Fruit fly (Drosophila melanogaster) whole organism, embryonic: ENCODE measurements around the gene TM9SF3.

Source experiments
- CG10147 ChIP-seq: fragments of 200-800 bp; sonication (Bioruptor generic); optimal IDR thresholded peaks from 2 replicates; lab custom pipeline; 2019; ENCODE audit warnings: missing biosample characterization, mild to moderate bottlenecking, missing genetic modification characterization, moderate library complexity
- CG10959 ChIP-seq: fragments of 200-800 bp; sonication (Bioruptor generic); IDR thresholded peaks from 2 replicates; pipeline ENCODE4 v1.3.6; 2022; ENCODE audit warnings: missing biosample characterization, missing genetic modification characterization
- CG12155 ChIP-seq: fragments of 200-800 bp; sonication (Bioruptor generic); optimal IDR thresholded peaks from 3 replicates; lab custom pipeline; 2016; ENCODE audit warnings: missing biosample characterization, missing genetic modification characterization
- CG12219 ChIP-seq: fragments of 200-800 bp; sonication (Bioruptor generic); optimal IDR thresholded peaks from 3 replicates; lab custom pipeline; 2018; ENCODE audit warnings: missing biosample characterization, mild to moderate bottlenecking, missing genetic modification characterization
- CG1529 ChIP-seq: fragments of 200-800 bp; sonication (Bioruptor generic); optimal IDR thresholded peaks from 3 replicates; lab custom pipeline; 2018; ENCODE audit warnings: missing biosample characterization, missing genetic modification characterization
- CG17612 ChIP-seq: fragments of 200-800 bp; sonication (Bioruptor generic); IDR thresholded peaks from 2 replicates; pipeline ENCODE4 v1.3.6; 2022; ENCODE audit warnings: missing biosample characterization, missing genetic modification characterization
- CG3065 ChIP-seq: fragments of 200-800 bp; sonication (Bioruptor generic); optimal IDR thresholded peaks from 2 replicates; lab custom pipeline; 2016; ENCODE audit warnings: missing biosample characterization, missing genetic modification characterization
- CG32767 ChIP-seq: fragments of 200-800 bp; sonication (Bioruptor generic); IDR thresholded peaks from 2 replicates; pipeline ENCODE4 v1.3.6; 2022; ENCODE audit warnings: missing biosample characterization, missing genetic modification characterization
- CG6175 ChIP-seq: fragments of 200-800 bp; sonication (Bioruptor generic); IDR thresholded peaks from 3 replicates; pipeline ENCODE4 v1.3.6; 2022; ENCODE audit warnings: missing biosample characterization, missing genetic modification characterization
- CG6272 ChIP-seq: fragments of 200-800 bp; sonication (Bioruptor generic); IDR thresholded peaks from 2 replicates; pipeline ENCODE4 v1.3.6; 2022; ENCODE audit warnings: missing biosample characterization, missing genetic modification characterization
- CG6791 ChIP-seq: fragments of 200-800 bp; sonication (Bioruptor generic); IDR thresholded peaks from 3 replicates; pipeline ENCODE4 v1.3.6; 2022; ENCODE audit warnings: missing biosample characterization, missing genetic modification characterization; ENCODE audit not compliant: partially characterized antibody
- CG7271 ChIP-seq: fragments of 200-800 bp; sonication (Bioruptor generic); optimal IDR thresholded peaks from 2 replicates; lab custom pipeline; 2018; ENCODE audit warnings: missing biosample characterization, mild to moderate bottlenecking, missing genetic modification characterization, moderate library complexity
- CG7372 ChIP-seq: fragments of 200-800 bp; sonication (Bioruptor generic); IDR thresholded peaks from 2 replicates; pipeline ENCODE4 v1.3.6; 2022; ENCODE audit warnings: missing biosample characterization, missing genetic modification characterization
- CG9609 ChIP-seq: fragments of 200-800 bp; sonication (Bioruptor generic); optimal IDR thresholded peaks from 3 replicates; lab custom pipeline; 2016; ENCODE audit warnings: missing biosample characterization, missing genetic modification characterization
- CG9797 ChIP-seq: fragments of 200-800 bp; sonication (Bioruptor generic); optimal IDR thresholded peaks from 3 replicates; lab custom pipeline; 2018; ENCODE audit warnings: missing biosample characterization, mild to moderate bottlenecking, missing genetic modification characterization
- Fer1 ChIP-seq: fragments of 200-800 bp; sonication (Bioruptor generic); optimal IDR thresholded peaks from 2 replicates; lab custom pipeline; 2017; ENCODE audit warnings: missing biosample characterization, mild to moderate bottlenecking, missing genetic modification characterization
- Gug ChIP-seq: fragments of 200-800 bp; sonication (Bioruptor generic); IDR thresholded peaks from 4 replicates; pipeline ENCODE4 v1.3.6; 2022; ENCODE audit warnings: missing biosample characterization, missing genetic modification characterization
- MBD-R2 ChIP-seq: fragments of 200-800 bp; sonication (Bioruptor generic); IDR thresholded peaks from 2 replicates; pipeline ENCODE4 v1.3.6; 2022; ENCODE audit warnings: missing biosample characterization, missing genetic modification characterization
- Mes4 ChIP-seq: fragments of 200-800 bp; sonication (Bioruptor generic); optimal IDR thresholded peaks from 2 replicates; lab custom pipeline; 2016; ENCODE audit warnings: missing biosample characterization, missing genetic modification characterization
- NC2β ChIP-seq: fragments of 200-800 bp; sonication (Bioruptor generic); optimal IDR thresholded peaks from 2 replicates; lab custom pipeline; 2016; ENCODE audit warnings: missing biosample characterization, missing genetic modification characterization
- Nf-YA ChIP-seq: fragments of 200-800 bp; sonication (Bioruptor generic); IDR thresholded peaks from 2 replicates; pipeline ENCODE4 v1.3.6; 2022; ENCODE audit warnings: missing biosample characterization, missing genetic modification characterization
- Opbp ChIP-seq: fragments of 200-800 bp; sonication (Bioruptor generic); IDR thresholded peaks from 3 replicates; pipeline ENCODE4 v1.3.6; 2022; ENCODE audit warnings: missing biosample characterization, missing genetic modification characterization; ENCODE audit not compliant: partially characterized antibody
- Rx ChIP-seq: fragments of 200-800 bp; sonication (Bioruptor generic); IDR thresholded peaks from 2 replicates; pipeline ENCODE4 v1.3.6; 2022; ENCODE audit warnings: missing biosample characterization, missing genetic modification characterization
- Side ChIP-seq: fragments of 200-800 bp; sonication (Bioruptor generic); optimal IDR thresholded peaks from 2 replicates; lab custom pipeline; 2016; ENCODE audit warnings: missing biosample characterization, missing genetic modification characterization
- Spps ChIP-seq: fragments of 200-800 bp; sonication (Bioruptor generic); optimal IDR thresholded peaks from 2 replicates; lab custom pipeline; 2018; ENCODE audit warnings: missing biosample characterization, mild to moderate bottlenecking, missing genetic modification characterization
- abd-A ChIP-seq: fragments of 200-800 bp; sonication (Bioruptor generic); optimal IDR thresholded peaks from 3 replicates; lab custom pipeline; 2019; ENCODE audit warnings: missing biosample characterization, mild to moderate bottlenecking, missing genetic modification characterization, moderate library complexity
- ap ChIP-seq: fragments of 200-800 bp; sonication (Bioruptor generic); IDR thresholded peaks from 2 replicates; pipeline ENCODE4 v1.3.6; 2022; ENCODE audit warnings: missing biosample characterization, missing genetic modification characterization
- bab2 ChIP-seq: fragments of 200-800 bp; sonication (Bioruptor generic); optimal IDR thresholded peaks from 2 replicates; lab custom pipeline; 2016; ENCODE audit warnings: missing biosample characterization, missing genetic modification characterization
- bsh ChIP-seq, 2 experiments: fragments of 200-800 bp; sonication (Bioruptor generic); optimal IDR thresholded peaks; 2 replicates each; lab custom pipeline; 2017 to 2018; ENCODE audit warnings: mild to moderate bottlenecking in 2 of 2, missing biosample characterization in 2 of 2, missing genetic modification characterization in 2 of 2, moderate library complexity in 1 of 2
- cad ChIP-seq: fragments of >200 bp; optimal IDR thresholded peaks from 2 replicates; lab custom pipeline; 2017; ENCODE audit warnings: missing biosample characterization, missing genetic modification characterization
- chif ChIP-seq, 2 experiments: fragments of 200-800 bp; sonication (Bioruptor generic); optimal IDR thresholded peaks; 3 replicates each; lab custom pipeline; 2016; ENCODE audit warnings: missing biosample characterization in 2 of 2, missing genetic modification characterization in 2 of 2
- da ChIP-seq: fragments of 200-800 bp; sonication (Bioruptor generic); optimal IDR thresholded peaks from 2 replicates; lab custom pipeline; 2016; ENCODE audit warnings: missing biosample characterization, missing genetic modification characterization
- ems ChIP-seq: fragments of 200-800 bp; sonication (Bioruptor generic); optimal IDR thresholded peaks from 3 replicates; lab custom pipeline; 2016; ENCODE audit warnings: missing biosample characterization, missing genetic modification characterization
- en ChIP-seq: fragments of 200-800 bp; sonication (Bioruptor generic); optimal IDR thresholded peaks from 2 replicates; lab custom pipeline; 2016; ENCODE audit warnings: missing biosample characterization, missing genetic modification characterization
- ewg ChIP-seq: fragments of 200-800 bp; sonication (Bioruptor generic); optimal IDR thresholded peaks from 3 replicates; lab custom pipeline; 2017; ENCODE audit warnings: mild to moderate bottlenecking, missing biosample characterization, missing genetic modification reagents, missing genetic modification characterization
- grau ChIP-seq: fragments of 200-800 bp; optimal IDR thresholded peaks from 3 replicates; lab custom pipeline; 2019; ENCODE audit warnings: missing biosample characterization, mild to moderate bottlenecking, missing genetic modification characterization, moderate library complexity
- hb ChIP-seq: fragments of 200-800 bp; sonication (Bioruptor generic); IDR thresholded peaks from 3 replicates; pipeline ENCODE4 v1.3.6; 2022; ENCODE audit warnings: missing biosample characterization, missing genetic modification characterization; ENCODE audit not compliant: partially characterized antibody
- mirr ChIP-seq: fragments of 200-800 bp; sonication (Bioruptor generic); optimal IDR thresholded peaks from 3 replicates; lab custom pipeline; 2018; ENCODE audit warnings: missing biosample characterization, mild to moderate bottlenecking, missing genetic modification characterization
- nerfin-2 ChIP-seq: fragments of 200-800 bp; sonication (Bioruptor generic); IDR thresholded peaks from 2 replicates; pipeline ENCODE4 v1.3.6; 2022; ENCODE audit warnings: missing biosample characterization, missing genetic modification characterization; ENCODE audit not compliant: partially characterized antibody
- rib ChIP-seq: fragments of 200-800 bp; sonication (Bioruptor generic); IDR thresholded peaks from 2 replicates; pipeline ENCODE4 v1.3.6; 2022; ENCODE audit warnings: missing biosample characterization, missing genetic modification characterization
- run ChIP-seq: fragments of 200-800 bp; sonication (Bioruptor generic); optimal IDR thresholded peaks from 3 replicates; lab custom pipeline; 2018; ENCODE audit warnings: missing biosample characterization, mild to moderate bottlenecking, missing genetic modification characterization
- seq ChIP-seq: fragments of 200-800 bp; sonication (Bioruptor generic); IDR thresholded peaks from 2 replicates; pipeline ENCODE4 v1.3.6; 2022; ENCODE audit warnings: missing biosample characterization, missing genetic modification characterization
- sima ChIP-seq: fragments of 200-800 bp; sonication (Bioruptor generic); optimal IDR thresholded peaks from 2 replicates; lab custom pipeline; 2016; ENCODE audit warnings: missing biosample characterization, missing genetic modification characterization
- slou ChIP-seq: fragments of 200-800 bp; sonication (Bioruptor generic); optimal IDR thresholded peaks from 3 replicates; lab custom pipeline; 2016; ENCODE audit warnings: missing biosample characterization, missing genetic modification characterization
- slp2 ChIP-seq: fragments of 200-800 bp; sonication (Bioruptor generic); optimal IDR thresholded peaks from 2 replicates; lab custom pipeline; 2016; ENCODE audit warnings: missing biosample characterization, missing genetic modification characterization
- tgo ChIP-seq: fragments of 200-800 bp; sonication (Bioruptor generic); IDR thresholded peaks from 3 replicates; pipeline ENCODE4 v1.3.6; 2022; ENCODE audit warnings: missing biosample characterization, missing genetic modification characterization
- wdn ChIP-seq: fragments of 200-800 bp; sonication (Bioruptor generic); IDR thresholded peaks from 2 replicates; pipeline ENCODE4 v1.3.6; 2022; ENCODE audit warnings: missing biosample characterization, missing genetic modification characterization
- zf30C ChIP-seq: fragments of 200-800 bp; sonication (Bioruptor generic); optimal IDR thresholded peaks from 3 replicates; lab custom pipeline; 2018; ENCODE audit warnings: missing biosample characterization, mild to moderate bottlenecking, missing genetic modification characterization
- zfh1 ChIP-seq: fragments of 200-800 bp; sonication (Bioruptor generic); IDR thresholded peaks from 3 replicates; pipeline ENCODE4 v1.3.6; 2022; ENCODE audit warnings: missing biosample characterization, missing genetic modification characterization

Gene TM9SF3

DNA sequence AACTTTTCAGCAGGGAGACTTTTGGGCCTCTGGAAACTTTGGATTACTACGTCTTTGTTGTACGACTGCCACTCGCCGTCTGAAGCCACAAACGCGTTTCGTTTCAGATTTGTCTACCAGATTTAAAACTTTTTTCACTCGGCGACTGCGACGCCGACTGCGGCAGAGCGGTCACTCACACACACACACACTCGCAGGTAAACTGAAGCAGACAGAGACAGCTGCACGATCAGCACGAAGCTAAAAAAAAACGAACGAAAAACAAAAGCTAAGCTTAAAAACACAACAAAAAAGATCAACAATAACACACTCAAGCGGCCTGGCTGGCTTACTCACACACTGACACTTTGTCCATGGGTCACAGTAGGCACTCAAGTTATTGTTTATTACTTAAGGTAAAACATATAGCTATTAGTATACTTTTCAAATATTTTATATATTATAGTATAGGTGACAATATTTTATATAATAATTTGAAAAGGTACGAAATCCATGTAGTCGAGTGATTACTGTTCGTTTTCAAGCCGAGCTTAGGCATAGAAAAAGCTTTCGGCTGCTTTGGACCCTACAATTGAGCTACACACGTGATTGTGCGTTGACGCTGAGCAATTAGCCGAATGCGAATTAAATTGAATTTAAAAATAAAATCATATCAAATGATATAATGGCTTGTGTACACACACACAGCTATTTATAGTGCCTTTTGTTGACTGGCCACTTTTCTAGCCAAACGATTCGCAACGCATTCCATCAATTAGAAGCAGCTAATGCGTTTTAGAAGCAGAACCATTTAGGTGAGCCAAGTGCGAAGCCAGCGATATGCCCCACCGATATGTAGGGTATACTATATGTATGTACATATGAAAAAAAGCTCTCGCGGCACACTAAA is 26.3 kb downstream of the TM9SF3 start, which contains the start of gene Msr-110 (continued):
- TF ChIP-seq bsh (GFP tag; optimal IDR thresholded peaks at IDR 0.05; lab: Kevin White, UChicago), result peak; percentile 87 to 96
- TF ChIP-seq sima, result no peak
- no peak for TF ChIP-seq nerfin-2 (GFP tag; lab: Robert Waterston, UW)
- TF ChIP-seq Spps (tag; lab: Kevin White, UChicago), result peak; percentile 47
- peak; percentile 80 for TF ChIP-seq slp2 (GFP tag; lab: Kevin White, UChicago)
- no peak for TF ChIP-seq hb (GFP tag; lab: Robert Waterston, UW)
- TF ChIP-seq Mes4 (GFP tag; lab: Kevin White, UChicago), result peak; percentile 67
- TF ChIP-seq CG6272 (GFP tag; lab: Robert Waterston, UW), result peak; percentile 81
- peak; percentile 66 for TF ChIP-seq CG9609
- peak; percentile 6 for TF ChIP-seq CG3065
- peak; percentile 84 for TF ChIP-seq bab2
- peak; percentile 69 for TF ChIP-seq CG12155 (GFP tag; lab: Kevin White, UChicago)
- TF ChIP-seq CG9797 (GFP tag; lab: Kevin White, UChicago), result no peak
- peak; percentile 91 for TF ChIP-seq rib (GFP tag; lab: Robert Waterston, UW)
- peak; percentile 65; the same call in 1 of the 2 replicates for TF ChIP-seq Nf-YA (GFP tag; lab: Robert Waterston, UW)
- TF ChIP-seq CG6175 (GFP tag; lab: Robert Waterston, UW), result peak; percentile 52; the same call in 2 of the 3 replicates
- TF ChIP-seq tgo (GFP tag; lab: Robert Waterston, UW), result peak; percentile 92
- peak; percentile 90 for TF ChIP-seq Fer1 (GFP tag; lab: Kevin White, UChicago)
- no peak for TF ChIP-seq zf30C (GFP tag; lab: Kevin White, UChicago)
- peak; percentile 85 for TF ChIP-seq run (tag; lab: Kevin White, UChicago)
- peak; percentile 87 for TF ChIP-seq MBD-R2 (GFP tag; lab: Robert Waterston, UW)
- TF ChIP-seq NC2β (GFP tag; lab: Kevin White, UChicago), result no peak
- peak; percentile 78 for TF ChIP-seq ewg (GFP tag; lab: Kevin White, UChicago)
- TF ChIP-seq da, result peak; percentile 62
- TF ChIP-seq wdn (GFP tag; lab: Robert Waterston, UW), result peak; percentile 64; the same call in 1 of the 2 replicates
- TF ChIP-seq grau, result peak; percentile 98
- 0 out of 2 replicates have a peak, but pooled peaks have one; percentile 39 for TF ChIP-seq CG10959 (GFP tag; lab: Robert Waterston, UW)
- peak; percentile 23 for TF ChIP-seq CG17612
- no peak for TF ChIP-seq CG6791 (GFP tag; lab: Robert Waterston, UW)
- peak; percentile 73 for TF ChIP-seq CG1529
- peak; percentile 37 for TF ChIP-seq en (GFP tag; lab: Kevin White, UChicago)
- peak; percentile 85 for TF ChIP-seq CG10147
- TF ChIP-seq cad (GFP tag; lab: Kevin White, UChicago), result no peak
- TF ChIP-seq Opbp (GFP tag; lab: Robert Waterston, UW), result no peak
- peak; percentile 68 for TF ChIP-seq slou (GFP tag; lab: Kevin White, UChicago)
- TF ChIP-seq zfh1, result peak; percentile 72
- peak; percentile 48 for TF ChIP-seq Side (GFP tag; lab: Kevin White, UChicago)
- peak; percentile 49 to 79 for TF ChIP-seq chif (GFP tag; optimal IDR thresholded peaks at IDR 0.05; lab: Kevin White, UChicago)
- peak; percentile 84 for TF ChIP-seq CG12219 (GFP tag; lab: Kevin White, UChicago)
- TF ChIP-seq Rx (GFP tag; lab: Robert Waterston, UW), result peak; percentile 66
- peak; percentile 77 for TF ChIP-seq abd-A (tag; lab: Kevin White, UChicago)
- TF ChIP-seq seq (GFP tag; lab: Robert Waterston, UW), result peak; percentile 92
- peak; percentile 28 for TF ChIP-seq CG7271
- peak; percentile 61 for TF ChIP-seq mirr (GFP tag; lab: Kevin White, UChicago)
- peak; percentile 92 for TF ChIP-seq CG32767 (GFP tag; lab: Robert Waterston, UW)
- peak; percentile 65 for TF ChIP-seq ap (GFP tag; lab: Robert Waterston, UW)
- TF ChIP-seq Gug (GFP tag; lab: Robert Waterston, UW), result peak; percentile 78; the same call in 3 of the 4 replicates
- peak; percentile 70 for TF ChIP-seq ems (GFP tag; lab: Kevin White, UChicago)
- TF ChIP-seq CG7372 (GFP tag; lab: Robert Waterston, UW), result peak; percentile 85
